Worm (Caenorhabditis elegans): ENCODE data around the gene F02A9.7.

F02A9.7 gene

ce11 chrIII:9026951-9027350 is 48.5 kb downstream of the F02A9.7 start, which contains the start of gene F59B2.13:
Gene F59B2.13 (minus strand): TSS chrIII:9027051.
- TF ChIP-seq him-1 (tag; optimal IDR thresholded peaks at IDR 0.05) (no peak), dao-5 (tag; optimal IDR thresholded peaks at IDR 0.05) (no peak), W03F9.2 (tag; optimal IDR thresholded peaks at IDR 0.05) (no peak)
